Worm (Caenorhabditis elegans) whole organism, young adult: ENCODE results near the gene M01E10.3.

ENCODE experiments used
- B0336.3 ChIP-seq: fragments of 200-800 bp; sonication (Bioruptor generic); IDR thresholded peaks from 2 replicates; pipeline ENCODE4 v1.3.6; 2022; ENCODE audit warnings: missing genetic modification characterization, missing compliant biosample characterization
- T07F8.4 ChIP-seq: sonication (generic microtip); optimal IDR thresholded peaks from 2 replicates; lab custom pipeline; 2016; ENCODE audit warnings: mild to moderate bottlenecking, missing genetic modification characterization, moderate library complexity, missing compliant biosample characterization
- cebp-2 ChIP-seq: fragments of 200-800 bp; sonication (Bioruptor generic); IDR thresholded peaks from 2 replicates; pipeline ENCODE4 v1.3.6; 2022; ENCODE audit warnings: missing genetic modification characterization, missing compliant biosample characterization
- die-1 ChIP-seq: sonication (generic microtip); optimal IDR thresholded peaks from 2 replicates; lab custom pipeline; 2016; ENCODE audit warnings: missing genotype, mild to moderate bottlenecking, missing genetic modification characterization, missing compliant biosample characterization
- dpl-1 ChIP-seq: fragments of 150-350 bp; optimal IDR thresholded peaks from 2 replicates; lab custom pipeline; 2014; ENCODE audit warnings: missing biosample characterization, missing genetic modification reagents, missing genetic modification characterization
- efl-1 ChIP-seq: fragments of 150-350 bp; optimal IDR thresholded peaks from 2 replicates; lab custom pipeline; 2014; ENCODE audit warnings: missing biosample characterization, missing genetic modification reagents, missing genetic modification characterization
- egrh-3 ChIP-seq: fragments of 200-800 bp; sonication (Bioruptor generic); IDR thresholded peaks from 2 replicates; pipeline ENCODE4 v1.3.6; 2022; ENCODE audit warnings: missing genetic modification reagents, missing genetic modification characterization, missing compliant biosample characterization
- ets-4 ChIP-seq: fragments of 200-800 bp; sonication (Bioruptor generic); optimal IDR thresholded peaks from 2 replicates; lab custom pipeline; 2018; ENCODE audit warnings: mild to moderate bottlenecking, missing genetic modification characterization, missing compliant biosample characterization
- let-607 ChIP-seq, 2 experiments: fragments of 200-800 bp in 1 of 2; sonication (Bioruptor generic) in 1 of 2; sonication (generic microtip) in 1 of 2; optimal IDR thresholded peaks; 2 replicates each; lab custom pipeline; 2016 to 2018; ENCODE audit warnings: mild to moderate bottlenecking in 2 of 2, missing compliant biosample characterization in 2 of 2, missing genetic modification characterization in 2 of 2, moderate library complexity in 2 of 2, missing genotype in 1 of 2
- lsy-27 ChIP-seq: sonication (generic microtip); optimal IDR thresholded peaks from 2 replicates; lab custom pipeline; 2017; ENCODE audit warnings: missing genetic modification characterization, mild to moderate bottlenecking, missing compliant biosample characterization, antibody characterized with exemption, missing genotype, borderline replicate concordance; ENCODE audit not compliant: insufficient read depth
- madf-8 ChIP-seq: fragments of 200-800 bp; sonication (Bioruptor generic); conservative IDR thresholded peaks from 2 replicates; pipeline ENCODE4 v1.3.6; 2022; ENCODE audit warnings: missing genetic modification reagents, missing genetic modification characterization, missing compliant biosample characterization
- nfya-1 ChIP-seq: sonication (generic microtip); optimal IDR thresholded peaks from 2 replicates; lab custom pipeline; 2017; ENCODE audit warnings: antibody characterized with exemption, missing compliant biosample characterization, missing genetic modification characterization, borderline replicate concordance; ENCODE audit not compliant: insufficient read depth
- sea-2 ChIP-seq: fragments of 200-800 bp; sonication (Bioruptor generic); IDR thresholded peaks from 2 replicates; pipeline ENCODE4 v1.3.6; 2022; ENCODE audit warnings: missing genetic modification characterization, missing compliant biosample characterization
- tbp1 ChIP-seq: fragments of 200-800 bp; sonication (Bioruptor generic); optimal IDR thresholded peaks from 2 replicates; lab custom pipeline; 2018; ENCODE audit warnings: mild to moderate bottlenecking, missing genetic modification characterization, missing compliant biosample characterization

DNA sequence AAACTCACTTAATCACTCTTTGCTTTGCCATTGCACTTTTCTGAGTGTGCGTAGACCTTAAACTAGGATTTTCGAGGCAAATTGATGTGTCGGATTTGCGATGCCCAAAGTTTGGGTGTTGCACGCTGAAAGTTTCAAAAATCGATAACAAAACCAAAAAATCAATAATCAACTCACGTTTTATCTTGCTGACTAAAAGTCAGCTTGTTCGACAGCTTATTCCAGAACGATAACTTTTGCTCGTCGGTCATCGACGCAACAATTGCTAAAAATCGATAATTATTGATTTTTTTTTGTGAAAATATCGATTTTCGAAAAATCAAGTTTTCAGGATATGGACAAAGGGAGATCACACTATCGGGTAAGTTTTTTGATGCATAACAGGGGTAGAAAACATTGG lies 41.4 kb downstream of the M01E10.3 start:
- no peak for TF ChIP-seq nfya-1 (tag; lab: Kevin White, UChicago)
- no peak for TF ChIP-seq madf-8 (GFP tag; lab: Robert Waterston, UW)
- TF ChIP-seq let-607 (tag; optimal IDR thresholded peaks at IDR 0.05; lab: Kevin White, UChicago): no peak
- TF ChIP-seq efl-1: no peak
- TF ChIP-seq lsy-27: no peak
- no peak for TF ChIP-seq dpl-1 (GFP tag; lab: Kevin White, UChicago)
- no peak for TF ChIP-seq sea-2 (GFP tag; lab: Robert Waterston, UW)
- TF ChIP-seq die-1 (tag; lab: Kevin White, UChicago): no peak
- TF ChIP-seq ets-4: no peak
- no peak for TF ChIP-seq egrh-3 (GFP tag; lab: Robert Waterston, UW)
- TF ChIP-seq cebp-2 (GFP tag; lab: Robert Waterston, UW): no peak
- no peak for TF ChIP-seq T07F8.4
- TF ChIP-seq B0336.3 (GFP tag; lab: Robert Waterston, UW): no peak
- no peak for TF ChIP-seq tbp1 (GFP tag; lab: Kevin White, UChicago)
